Worm (Caenorhabditis elegans): Measurements from ENCODE around the gene R07B7.9.

DNA sequence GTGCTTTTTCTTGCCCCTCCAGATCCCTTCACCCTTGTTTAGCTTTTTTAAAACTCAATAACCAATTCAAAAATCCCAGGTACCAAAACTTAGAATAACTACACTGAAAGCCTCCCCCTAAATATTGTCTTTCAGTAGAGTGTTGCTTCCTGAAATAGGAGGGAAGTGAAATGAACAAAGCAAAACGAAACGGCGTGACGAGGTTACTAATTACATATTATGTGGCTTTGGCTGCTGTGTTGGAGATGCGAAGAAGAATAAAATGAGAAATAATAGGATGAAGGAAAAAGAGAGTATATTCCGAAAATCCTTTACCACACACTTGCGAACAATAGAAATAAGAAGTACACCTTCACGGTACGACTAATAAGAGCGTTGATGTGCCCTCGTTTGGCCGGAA is 44.0 kb downstream of the R07B7.9 start:
- TF ChIP-seq hnd-1 (tag; optimal IDR thresholded peaks at IDR 0.05) (no peak), ets-7 (tag; optimal IDR thresholded peaks at IDR 0.05) (no peak), tbx-37 (GFP tag; conservative IDR thresholded peaks at IDR 0.05) (no peak)
